Worm (Caenorhabditis elegans) whole organism, young adult: Measurements from ENCODE around the gene F48E8.8.
A peak's percentile ranks its signal among the peaks of the same experiment; 100 is the strongest.

ENCODE experiments used
- B0336.3 ChIP-seq: fragments of 200-800 bp; sonication (Bioruptor generic); IDR thresholded peaks from 2 replicates; pipeline ENCODE4 v1.3.6; 2022; ENCODE audit warnings: missing genetic modification characterization, missing compliant biosample characterization
- F33H1.4 ChIP-seq: fragments of 200-800 bp; sonication (Bioruptor generic); IDR thresholded peaks from 2 replicates; pipeline ENCODE4 v1.3.6; 2022; ENCODE audit warnings: missing genetic modification reagents, missing genetic modification characterization, missing compliant biosample characterization
- K12H6.12 ChIP-seq: fragments of 200-800 bp; sonication (Bioruptor generic); optimal IDR thresholded peaks from 2 replicates; lab custom pipeline; 2018; ENCODE audit warnings: mild to moderate bottlenecking, missing genetic modification characterization, missing compliant biosample characterization
- T07F8.4 ChIP-seq: sonication (generic microtip); optimal IDR thresholded peaks from 2 replicates; lab custom pipeline; 2016; ENCODE audit warnings: mild to moderate bottlenecking, missing genetic modification characterization, moderate library complexity, missing compliant biosample characterization
- Y53G8AR.9 ChIP-seq: fragments of 200-800 bp; sonication (Bioruptor generic); conservative IDR thresholded peaks from 2 replicates; pipeline ENCODE4 v1.3.6; 2022; ENCODE audit warnings: missing genetic modification reagents, missing genetic modification characterization, missing compliant biosample characterization
- Y67H2A.10 ChIP-seq: fragments of 200-800 bp; sonication (Bioruptor generic); conservative IDR thresholded peaks from 2 replicates; pipeline ENCODE4 v1.3.6; 2022; ENCODE audit warnings: missing genetic modification reagents, missing genetic modification characterization, missing compliant biosample characterization
- Y95B8A.8 ChIP-seq: fragments of 200-800 bp; sonication (Bioruptor generic); IDR thresholded peaks from 2 replicates; pipeline ENCODE4 v1.3.6; 2022; ENCODE audit warnings: missing genetic modification reagents, missing genetic modification characterization, missing compliant biosample characterization
- ZK185.1 ChIP-seq: sonication (generic microtip); optimal IDR thresholded peaks from 2 replicates; lab custom pipeline; 2016; ENCODE audit warnings: mild to moderate bottlenecking, missing genetic modification characterization, missing compliant biosample characterization; ENCODE audit not compliant: poor library complexity, severe bottlenecking
- atf-7 ChIP-seq: sonication (generic microtip); optimal IDR thresholded peaks from 2 replicates; lab custom pipeline; 2017; ENCODE audit warnings: mild to moderate bottlenecking, missing genetic modification characterization, missing compliant biosample characterization
- attf-5 ChIP-seq: fragments of 200-800 bp; sonication (Bioruptor generic); optimal IDR thresholded peaks from 2 replicates; lab custom pipeline; 2018; ENCODE audit warnings: mild to moderate bottlenecking, missing genetic modification characterization, missing compliant biosample characterization
- bed-1 ChIP-seq: fragments of 200-800 bp; sonication (Bioruptor generic); IDR thresholded peaks from 2 replicates; pipeline ENCODE4 v1.3.6; 2022; ENCODE audit warnings: missing genetic modification reagents, missing genetic modification characterization, missing compliant biosample characterization
- cebp-1 ChIP-seq, 2 experiments: fragments of 200-800 bp in 1 of 2; sonication (Bioruptor generic) in 1 of 2; sonication (generic microtip) in 1 of 2; IDR thresholded peaks in 1 of 2; optimal IDR thresholded peaks in 1 of 2; 2 replicates each; pipeline versions ENCODE4 v1.3.6 to Lab custom; 2017 to 2022; ENCODE audit warnings: missing compliant biosample characterization in 2 of 2, missing genetic modification characterization in 2 of 2, mild to moderate bottlenecking in 1 of 2, missing genetic modification reagents in 1 of 2, moderate library complexity in 1 of 2
- ceh-27 ChIP-seq: fragments of 200-800 bp; sonication (Bioruptor generic); optimal IDR thresholded peaks from 2 replicates; lab custom pipeline; 2018; ENCODE audit warnings: mild to moderate bottlenecking, missing genetic modification characterization, moderate library complexity, missing compliant biosample characterization
- ceh-58 ChIP-seq: fragments of 200-800 bp; sonication (Bioruptor generic); IDR thresholded peaks from 2 replicates; pipeline ENCODE4 v1.3.6; 2022; ENCODE audit warnings: missing genetic modification characterization, missing compliant biosample characterization
- ceh-79 ChIP-seq: sonication (generic microtip); optimal IDR thresholded peaks from 2 replicates; lab custom pipeline; 2017; ENCODE audit warnings: mild to moderate bottlenecking, missing genetic modification characterization, missing compliant biosample characterization
- die-1 ChIP-seq: sonication (generic microtip); optimal IDR thresholded peaks from 2 replicates; lab custom pipeline; 2016; ENCODE audit warnings: missing genotype, mild to moderate bottlenecking, missing genetic modification characterization, missing compliant biosample characterization
- dox-1 ChIP-seq: fragments of 200-800 bp; sonication (Bioruptor generic); IDR thresholded peaks from 2 replicates; pipeline ENCODE4 v1.3.6; 2022; ENCODE audit warnings: missing genetic modification reagents, missing genetic modification characterization, missing compliant biosample characterization
- dpff-1 ChIP-seq: sonication (generic microtip); optimal IDR thresholded peaks from 2 replicates; lab custom pipeline; 2017; ENCODE audit warnings: mild to moderate bottlenecking, missing genetic modification characterization, missing compliant biosample characterization
- egl-18 ChIP-seq: fragments of 200-800 bp; sonication (Bioruptor generic); IDR thresholded peaks from 2 replicates; pipeline ENCODE4 v1.3.6; 2022; ENCODE audit warnings: missing genetic modification reagents, missing genetic modification characterization, missing compliant biosample characterization
- egl-44 ChIP-seq: fragments of 200-800 bp; sonication (Bioruptor generic); IDR thresholded peaks from 2 replicates; pipeline ENCODE4 v1.3.6; 2022; ENCODE audit warnings: missing genetic modification reagents, missing genetic modification characterization, missing compliant biosample characterization
- egrh-3 ChIP-seq: fragments of 200-800 bp; sonication (Bioruptor generic); IDR thresholded peaks from 2 replicates; pipeline ENCODE4 v1.3.6; 2022; ENCODE audit warnings: missing genetic modification reagents, missing genetic modification characterization, missing compliant biosample characterization
- him-1 ChIP-seq: sonication (generic microtip); optimal IDR thresholded peaks from 2 replicates; lab custom pipeline; 2016; ENCODE audit warnings: missing genotype, missing genetic modification reagents, missing genetic modification characterization, missing compliant biosample characterization
- hmg-1.2 ChIP-seq: fragments of 200-800 bp; sonication (Bioruptor generic); IDR thresholded peaks from 2 replicates; pipeline ENCODE4 v1.3.6; 2022; ENCODE audit warnings: missing genetic modification reagents, missing genetic modification characterization, missing compliant biosample characterization
- hrde-1 ChIP-seq: sonication (generic microtip); optimal IDR thresholded peaks from 2 replicates; lab custom pipeline; 2016; ENCODE audit warnings: missing genetic modification characterization, mild to moderate bottlenecking, missing compliant biosample characterization, moderate library complexity, missing genotype, missing genetic modification reagents, borderline replicate concordance
- hsf-1 ChIP-seq: fragments of 200-800 bp; sonication (Bioruptor generic); IDR thresholded peaks from 2 replicates; pipeline ENCODE4 v1.3.6; 2022; ENCODE audit warnings: missing genetic modification reagents, missing genetic modification characterization, missing compliant biosample characterization
- lag-1 ChIP-seq: fragments of 200-800 bp; sonication (Bioruptor generic); IDR thresholded peaks from 2 replicates; pipeline ENCODE4 v1.3.6; 2022; ENCODE audit warnings: missing genetic modification reagents, missing genetic modification characterization, missing compliant biosample characterization
- let-526 ChIP-seq: fragments of 200-800 bp; sonication (Bioruptor generic); IDR thresholded peaks from 2 replicates; pipeline ENCODE4 v1.3.6; 2022; ENCODE audit warnings: missing genetic modification reagents, missing genetic modification characterization, missing compliant biosample characterization
- lin-26 ChIP-seq: fragments of 200-800 bp; sonication (Bioruptor generic); IDR thresholded peaks from 2 replicates; pipeline ENCODE4 v1.3.6; 2022; ENCODE audit warnings: missing genetic modification reagents, missing genetic modification characterization, missing compliant biosample characterization
- lin-35 ChIP-seq, 3 experiments: fragments of 150-350 bp in 2 of 3; sonication (generic microtip) in 1 of 3; optimal IDR thresholded peaks; 2 replicates each; lab custom pipeline; 2014 to 2018; ENCODE audit warnings: missing biosample characterization in 3 of 3, missing genetic modification characterization in 3 of 3, missing genetic modification reagents in 3 of 3
- lin-40 ChIP-seq: sonication (generic microtip); optimal IDR thresholded peaks from 2 replicates; lab custom pipeline; 2016; ENCODE audit warnings: missing genetic modification characterization, mild to moderate bottlenecking, missing compliant biosample characterization, missing genotype, missing genetic modification reagents
- lin-54 ChIP-seq: fragments of 200-800 bp; sonication (Bioruptor generic); optimal IDR thresholded peaks from 2 replicates; lab custom pipeline; 2018; ENCODE audit warnings: mild to moderate bottlenecking, missing genetic modification characterization, missing compliant biosample characterization
- lsy-27 ChIP-seq: sonication (generic microtip); optimal IDR thresholded peaks from 2 replicates; lab custom pipeline; 2017; ENCODE audit warnings: missing genetic modification characterization, mild to moderate bottlenecking, missing compliant biosample characterization, antibody characterized with exemption, missing genotype, borderline replicate concordance; ENCODE audit not compliant: insufficient read depth
- madf-10 ChIP-seq: sonication (generic microtip); optimal IDR thresholded peaks from 2 replicates; lab custom pipeline; 2016; ENCODE audit warnings: mild to moderate bottlenecking, missing genetic modification characterization, missing compliant biosample characterization
- mcd-1 ChIP-seq: fragments of 200-800 bp; sonication (Bioruptor generic); IDR thresholded peaks from 2 replicates; pipeline ENCODE4 v1.3.6; 2022; ENCODE audit warnings: missing genetic modification reagents, missing genetic modification characterization, missing compliant biosample characterization
- mxl-1 ChIP-seq: sonication (generic microtip); optimal IDR thresholded peaks from 2 replicates; lab custom pipeline; 2016; ENCODE audit warnings: missing genetic modification characterization, missing compliant biosample characterization
- nfya-2 ChIP-seq: fragments of 200-800 bp; sonication (Bioruptor generic); IDR thresholded peaks from 2 replicates; pipeline ENCODE4 v1.3.6; 2022; ENCODE audit warnings: missing genetic modification reagents, missing genetic modification characterization, missing compliant biosample characterization
- nhr-80 ChIP-seq: sonication (generic microtip); optimal IDR thresholded peaks from 2 replicates; lab custom pipeline; 2016; ENCODE audit warnings: missing genetic modification characterization, missing compliant biosample characterization
- pbrm-1 ChIP-seq: fragments of 200-800 bp; sonication (Bioruptor generic); IDR thresholded peaks from 2 replicates; pipeline ENCODE4 v1.3.6; 2022; ENCODE audit warnings: missing genetic modification reagents, missing genetic modification characterization, missing compliant biosample characterization
- repo-1 ChIP-seq: sonication (generic microtip); optimal IDR thresholded peaks from 2 replicates; lab custom pipeline; 2017; ENCODE audit warnings: mild to moderate bottlenecking, missing genetic modification characterization, missing compliant biosample characterization
- somi-1 ChIP-seq: fragments of 200-800 bp; sonication (Bioruptor generic); optimal IDR thresholded peaks from 2 replicates; lab custom pipeline; 2018; ENCODE audit warnings: mild to moderate bottlenecking, missing genetic modification characterization, missing compliant biosample characterization
- sptf-2 ChIP-seq: fragments of 200-800 bp; sonication (Bioruptor generic); optimal IDR thresholded peaks from 2 replicates; lab custom pipeline; 2018; ENCODE audit warnings: mild to moderate bottlenecking, missing genetic modification characterization, missing compliant biosample characterization
- tbp1 ChIP-seq: fragments of 200-800 bp; sonication (Bioruptor generic); optimal IDR thresholded peaks from 2 replicates; lab custom pipeline; 2018; ENCODE audit warnings: mild to moderate bottlenecking, missing genetic modification characterization, missing compliant biosample characterization
- zfh-2 ChIP-seq: fragments of 200-800 bp; sonication (Bioruptor generic); conservative IDR thresholded peaks from 2 replicates; pipeline ENCODE4 v1.3.6; 2022; ENCODE audit warnings: missing genetic modification reagents, missing genetic modification characterization, missing compliant biosample characterization
- ztf-18 ChIP-seq: sonication (generic microtip); optimal IDR thresholded peaks from 2 replicates; lab custom pipeline; 2016; ENCODE audit warnings: missing genotype, mild to moderate bottlenecking, missing genetic modification characterization, missing compliant biosample characterization
- ztf-6 ChIP-seq: fragments of 200-800 bp; sonication (Bioruptor generic); IDR thresholded peaks from 2 replicates; pipeline ENCODE4 v1.3.6; 2022; ENCODE audit warnings: missing genetic modification reagents, missing genetic modification characterization, missing compliant biosample characterization

Gene F48E8.8

ce11 chrIII:5449762-5450308, at the start of gene F48E8.8:
F48E8.8 (minus strand) TSS chrIII:5449812.
- peak; percentile 22 for TF ChIP-seq ceh-27 (GFP tag; lab: Kevin White, UChicago)
- no peak for TF ChIP-seq die-1 (tag; lab: Kevin White, UChicago)
- TF ChIP-seq lag-1 = no peak
- peak; percentile 31 for TF ChIP-seq nhr-80 (tag; lab: Kevin White, UChicago)
- peak; percentile 45; the same call in 1 of the 2 replicates for TF ChIP-seq pbrm-1 (GFP tag; lab: Robert Waterston, UW)
- no peak for TF ChIP-seq nfya-2 (GFP tag; lab: Robert Waterston, UW)
- TF ChIP-seq dox-1 (GFP tag; lab: Robert Waterston, UW) = peak; percentile 24; the same call in 1 of the 2 replicates
- no peak for TF ChIP-seq mxl-1 (tag; lab: Kevin White, UChicago)
- TF ChIP-seq egl-44 (GFP tag; lab: Robert Waterston, UW) = 0 out of 2 replicates have a peak, but pooled peaks have one; percentile 25
- TF ChIP-seq atf-7 = no peak
- peak; percentile 77 for TF ChIP-seq zfh-2 (GFP tag; lab: Robert Waterston, UW)
- TF ChIP-seq lin-35 (GFP tag; optimal IDR thresholded peaks at IDR 0.05; lab: Kevin White, UChicago) = peak in 1 of 3 experiments; percentile 43
- TF ChIP-seq hrde-1 (tag; lab: Kevin White, UChicago) = no peak
- no peak for TF ChIP-seq lsy-27
- TF ChIP-seq ZK185.1 (tag; lab: Kevin White, UChicago) = peak; percentile 15
- peak; percentile 51 for TF ChIP-seq lin-54 (GFP tag; lab: Kevin White, UChicago)
- TF ChIP-seq B0336.3 (GFP tag; lab: Robert Waterston, UW) = no peak
- no peak for TF ChIP-seq dpff-1 (tag; lab: Kevin White, UChicago)
- peak; percentile 21 for TF ChIP-seq lin-40 (tag; lab: Kevin White, UChicago)
- TF ChIP-seq Y67H2A.10 = no peak
- peak; percentile 80 for TF ChIP-seq mcd-1 (GFP tag; lab: Robert Waterston, UW)
- peak; percentile 13 for TF ChIP-seq madf-10 (tag; lab: Kevin White, UChicago)
- no peak for TF ChIP-seq F33H1.4 (GFP tag; lab: Robert Waterston, UW)
- TF ChIP-seq repo-1 (tag; lab: Kevin White, UChicago) = no peak
- no peak for TF ChIP-seq let-526 (GFP tag; lab: Robert Waterston, UW)
- peak; percentile 90 for TF ChIP-seq attf-5 (GFP tag; lab: Kevin White, UChicago)
- peak; percentile 76; the same call in 1 of the 2 replicates for TF ChIP-seq hmg-1.2 (GFP tag; lab: Robert Waterston, UW)
- TF ChIP-seq ztf-18 (tag; lab: Kevin White, UChicago) = peak; percentile 22
- peak; percentile 21 for TF ChIP-seq tbp1
- no peak for TF ChIP-seq Y53G8AR.9 (GFP tag; lab: Robert Waterston, UW)
- 0 out of 2 replicates have a peak, but pooled peaks have one; percentile 13 for TF ChIP-seq cebp-1 (GFP tag; IDR thresholded peaks at IDR 0.05; lab: Robert Waterston, UW)
- TF ChIP-seq cebp-1 (tag; optimal IDR thresholded peaks at IDR 0.05; lab: Kevin White, UChicago) = peak; percentile 81
- TF ChIP-seq, all 124 proteins: peak for 17

DNA sequence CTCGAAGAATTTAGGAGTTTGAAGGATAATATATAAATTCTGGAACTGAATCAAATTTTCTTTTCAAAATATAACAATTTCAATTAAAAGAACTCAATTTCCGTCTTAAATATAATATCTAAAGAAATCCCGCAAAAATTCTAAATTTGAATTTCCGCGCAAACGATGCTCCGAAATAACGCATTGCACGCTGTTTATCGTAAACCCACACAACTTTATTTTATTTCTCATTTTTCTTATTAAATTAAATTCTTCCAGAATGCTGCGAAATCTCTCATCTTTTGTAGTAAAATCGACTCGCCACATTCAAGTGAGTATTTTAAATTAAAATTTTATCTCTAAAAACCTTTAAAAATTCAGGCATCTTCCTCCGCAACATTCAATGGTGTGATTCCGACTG, 49.4 kb upstream of the F48E8.8 start, which contains the start of gene R02F2.9:
R02F2.9 (plus strand) TSS at position 218 of the 400 bp plus-strand sequence.
- TF ChIP-seq somi-1 (GFP tag; lab: Kevin White, UChicago) (no peak), lin-35 (GFP tag; optimal IDR thresholded peaks at IDR 0.05; lab: Kevin White, UChicago) (peak in 1 of 3 experiments; percentile 78), bed-1 (GFP tag; lab: Robert Waterston, UW) (no peak), hrde-1 (tag; lab: Kevin White, UChicago) (no peak), cebp-1 (GFP tag; IDR thresholded peaks at IDR 0.05; lab: Robert Waterston, UW) (no peak), cebp-1 (tag; optimal IDR thresholded peaks at IDR 0.05; lab: Kevin White, UChicago) (no peak), egrh-3 (GFP tag; lab: Robert Waterston, UW) (no peak), hsf-1 (GFP tag; lab: Robert Waterston, UW) (no peak), lin-40 (tag; lab: Kevin White, UChicago) (no peak), lin-54 (GFP tag; lab: Kevin White, UChicago) (peak; percentile 60), lin-26 (no peak), T07F8.4 (no peak), sptf-2 (no peak), ceh-79 (tag; lab: Kevin White, UChicago) (no peak), let-526 (GFP tag; lab: Robert Waterston, UW) (no peak), mxl-1 (tag; lab: Kevin White, UChicago) (no peak), him-1 (peak; percentile 27), ztf-6 (GFP tag; lab: Robert Waterston, UW) (no peak), Y95B8A.8 (GFP tag; lab: Robert Waterston, UW) (no peak), K12H6.12 (tag; lab: Kevin White, UChicago) (no peak), atf-7 (no peak), ceh-58 (GFP tag; lab: Robert Waterston, UW) (no peak), egl-18 (GFP tag; lab: Robert Waterston, UW) (no peak), repo-1 (tag; lab: Kevin White, UChicago) (no peak), ztf-18 (tag; lab: Kevin White, UChicago) (no peak)
